Worm (Caenorhabditis elegans) whole organism, young adult: Measurements from ENCODE around the gene F23F1.6.

ENCODE experiments used
- B0019.2 ChIP-seq: fragments of 200-800 bp; sonication (Bioruptor generic); conservative IDR thresholded peaks from 2 replicates; pipeline ENCODE4 v1.3.6; 2022; ENCODE audit warnings: missing genetic modification reagents, missing genetic modification characterization, missing compliant biosample characterization
- B0035.1 ChIP-seq: sonication (generic microtip); optimal IDR thresholded peaks from 2 replicates; lab custom pipeline; 2016; ENCODE audit warnings: missing genetic modification characterization, mild to moderate bottlenecking, missing compliant biosample characterization, missing genotype, missing genetic modification reagents
- B0261.1 ChIP-seq: sonication (generic microtip); optimal IDR thresholded peaks from 2 replicates; lab custom pipeline; 2016; ENCODE audit warnings: mild to moderate bottlenecking, missing genetic modification characterization, moderate library complexity, missing compliant biosample characterization
- F22D6.2 ChIP-seq: sonication (generic microtip); optimal IDR thresholded peaks from 2 replicates; lab custom pipeline; 2016; ENCODE audit warnings: mild to moderate bottlenecking, missing genetic modification characterization, missing compliant biosample characterization
- F37B4.10 ChIP-seq: fragments of 200-800 bp; sonication (Bioruptor generic); IDR thresholded peaks from 2 replicates; pipeline ENCODE4 v1.3.6; 2022; ENCODE audit warnings: missing genetic modification characterization, missing compliant biosample characterization
- F39B2.1 ChIP-seq: fragments of 200-800 bp; sonication (Bioruptor generic); IDR thresholded peaks from 2 replicates; pipeline ENCODE4 v1.3.6; 2022; ENCODE audit warnings: missing genetic modification reagents, missing genetic modification characterization, missing compliant biosample characterization
- F49E8.2 ChIP-seq: sonication (generic microtip); optimal IDR thresholded peaks from 3 replicates; lab custom pipeline; 2017; ENCODE audit warnings: missing genetic modification characterization, mild to moderate bottlenecking, missing compliant biosample characterization, antibody characterized with exemption, moderate library complexity; ENCODE audit not compliant: insufficient read depth
- F52B5.7 ChIP-seq: sonication (generic microtip); optimal IDR thresholded peaks from 2 replicates; lab custom pipeline; 2016; ENCODE audit warnings: mild to moderate bottlenecking, missing genetic modification characterization, missing compliant biosample characterization
- Y53F4B.3 ChIP-seq: fragments of 200-800 bp; sonication (Bioruptor generic); IDR thresholded peaks from 2 replicates; pipeline ENCODE4 v1.3.6; 2022; ENCODE audit warnings: missing genetic modification reagents, missing genetic modification characterization, missing compliant biosample characterization
- Y53G8AR.9 ChIP-seq: fragments of 200-800 bp; sonication (Bioruptor generic); conservative IDR thresholded peaks from 2 replicates; pipeline ENCODE4 v1.3.6; 2022; ENCODE audit warnings: missing genetic modification reagents, missing genetic modification characterization, missing compliant biosample characterization
- Y56A3A.18 ChIP-seq: fragments of 200-800 bp; sonication (Bioruptor generic); IDR thresholded peaks from 2 replicates; pipeline ENCODE4 v1.3.6; 2022; ENCODE audit warnings: missing genetic modification reagents, missing genetic modification characterization, missing compliant biosample characterization
- Y67H2A.10 ChIP-seq: fragments of 200-800 bp; sonication (Bioruptor generic); conservative IDR thresholded peaks from 2 replicates; pipeline ENCODE4 v1.3.6; 2022; ENCODE audit warnings: missing genetic modification reagents, missing genetic modification characterization, missing compliant biosample characterization
- Y95B8A.8 ChIP-seq: fragments of 200-800 bp; sonication (Bioruptor generic); IDR thresholded peaks from 2 replicates; pipeline ENCODE4 v1.3.6; 2022; ENCODE audit warnings: missing genetic modification reagents, missing genetic modification characterization, missing compliant biosample characterization
- ZK185.1 ChIP-seq: sonication (generic microtip); optimal IDR thresholded peaks from 2 replicates; lab custom pipeline; 2016; ENCODE audit warnings: mild to moderate bottlenecking, missing genetic modification characterization, missing compliant biosample characterization; ENCODE audit not compliant: poor library complexity, severe bottlenecking
- ama-1 ChIP-seq, 3 experiments: fragments of 150-350 bp in 1 of 3; sonication (generic microtip) in 2 of 3; optimal IDR thresholded peaks; 2 replicates each; lab custom pipeline; 2014 to 2018; ENCODE audit warnings: missing biosample characterization in 2 of 3, missing genetic modification characterization in 2 of 3, missing genetic modification reagents in 2 of 3
- atf-7 ChIP-seq: sonication (generic microtip); optimal IDR thresholded peaks from 2 replicates; lab custom pipeline; 2017; ENCODE audit warnings: mild to moderate bottlenecking, missing genetic modification characterization, missing compliant biosample characterization
- attf-6 ChIP-seq: fragments of 200-800 bp; sonication (Bioruptor generic); IDR thresholded peaks from 2 replicates; pipeline ENCODE4 v1.3.6; 2022; ENCODE audit warnings: missing genetic modification reagents, missing genetic modification characterization, missing compliant biosample characterization
- ccch-3 ChIP-seq: fragments of 200-800 bp; sonication (Bioruptor generic); optimal IDR thresholded peaks from 2 replicates; lab custom pipeline; 2018; ENCODE audit warnings: mild to moderate bottlenecking, missing genetic modification characterization, missing compliant biosample characterization
- cebp-1 ChIP-seq, 2 experiments: fragments of 200-800 bp in 1 of 2; sonication (Bioruptor generic) in 1 of 2; sonication (generic microtip) in 1 of 2; IDR thresholded peaks in 1 of 2; optimal IDR thresholded peaks in 1 of 2; 2 replicates each; pipeline versions ENCODE4 v1.3.6 to Lab custom; 2017 to 2022; ENCODE audit warnings: missing compliant biosample characterization in 2 of 2, missing genetic modification characterization in 2 of 2, mild to moderate bottlenecking in 1 of 2, missing genetic modification reagents in 1 of 2, moderate library complexity in 1 of 2
- ceh-27 ChIP-seq: fragments of 200-800 bp; sonication (Bioruptor generic); optimal IDR thresholded peaks from 2 replicates; lab custom pipeline; 2018; ENCODE audit warnings: mild to moderate bottlenecking, missing genetic modification characterization, moderate library complexity, missing compliant biosample characterization
- die-1 ChIP-seq: sonication (generic microtip); optimal IDR thresholded peaks from 2 replicates; lab custom pipeline; 2016; ENCODE audit warnings: missing genotype, mild to moderate bottlenecking, missing genetic modification characterization, missing compliant biosample characterization
- him-1 ChIP-seq: sonication (generic microtip); optimal IDR thresholded peaks from 2 replicates; lab custom pipeline; 2016; ENCODE audit warnings: missing genotype, missing genetic modification reagents, missing genetic modification characterization, missing compliant biosample characterization
- hlh-12 ChIP-seq: sonication (generic microtip); optimal IDR thresholded peaks from 2 replicates; lab custom pipeline; 2016; ENCODE audit warnings: missing genetic modification characterization, missing compliant biosample characterization
- hmg-1.2 ChIP-seq: fragments of 200-800 bp; sonication (Bioruptor generic); IDR thresholded peaks from 2 replicates; pipeline ENCODE4 v1.3.6; 2022; ENCODE audit warnings: missing genetic modification reagents, missing genetic modification characterization, missing compliant biosample characterization
- hrde-1 ChIP-seq: sonication (generic microtip); optimal IDR thresholded peaks from 2 replicates; lab custom pipeline; 2016; ENCODE audit warnings: missing genetic modification characterization, mild to moderate bottlenecking, missing compliant biosample characterization, moderate library complexity, missing genotype, missing genetic modification reagents, borderline replicate concordance
- let-526 ChIP-seq: fragments of 200-800 bp; sonication (Bioruptor generic); IDR thresholded peaks from 2 replicates; pipeline ENCODE4 v1.3.6; 2022; ENCODE audit warnings: missing genetic modification reagents, missing genetic modification characterization, missing compliant biosample characterization
- lin-40 ChIP-seq: sonication (generic microtip); optimal IDR thresholded peaks from 2 replicates; lab custom pipeline; 2016; ENCODE audit warnings: missing genetic modification characterization, mild to moderate bottlenecking, missing compliant biosample characterization, missing genotype, missing genetic modification reagents
- lir-1 ChIP-seq: fragments of 200-800 bp; sonication (Bioruptor generic); conservative IDR thresholded peaks from 2 replicates; pipeline ENCODE4 v1.3.6; 2022; ENCODE audit warnings: missing genetic modification reagents, missing genetic modification characterization, missing compliant biosample characterization
- madf-8 ChIP-seq: fragments of 200-800 bp; sonication (Bioruptor generic); conservative IDR thresholded peaks from 2 replicates; pipeline ENCODE4 v1.3.6; 2022; ENCODE audit warnings: missing genetic modification reagents, missing genetic modification characterization, missing compliant biosample characterization
- mcd-1 ChIP-seq: fragments of 200-800 bp; sonication (Bioruptor generic); IDR thresholded peaks from 2 replicates; pipeline ENCODE4 v1.3.6; 2022; ENCODE audit warnings: missing genetic modification reagents, missing genetic modification characterization, missing compliant biosample characterization
- nfya-2 ChIP-seq: fragments of 200-800 bp; sonication (Bioruptor generic); IDR thresholded peaks from 2 replicates; pipeline ENCODE4 v1.3.6; 2022; ENCODE audit warnings: missing genetic modification reagents, missing genetic modification characterization, missing compliant biosample characterization
- nfyb-1 ChIP-seq: fragments of 200-800 bp; sonication (Bioruptor generic); IDR thresholded peaks from 2 replicates; pipeline ENCODE4 v1.3.6; 2022; ENCODE audit warnings: missing genetic modification reagents, missing genetic modification characterization, missing compliant biosample characterization
- nhr-120 ChIP-seq: fragments of 200-800 bp; sonication (Bioruptor generic); IDR thresholded peaks from 2 replicates; pipeline ENCODE4 v1.3.6; 2022; ENCODE audit warnings: missing genetic modification characterization, missing compliant biosample characterization
- nhr-179 ChIP-seq: sonication (generic microtip); optimal IDR thresholded peaks from 2 replicates; lab custom pipeline; 2016; ENCODE audit warnings: mild to moderate bottlenecking, missing genetic modification characterization, missing compliant biosample characterization
- nhr-90 ChIP-seq: sonication (generic microtip); optimal IDR thresholded peaks from 2 replicates; lab custom pipeline; 2016; ENCODE audit warnings: missing genotype, mild to moderate bottlenecking, missing genetic modification characterization, missing compliant biosample characterization
- pbrm-1 ChIP-seq: fragments of 200-800 bp; sonication (Bioruptor generic); IDR thresholded peaks from 2 replicates; pipeline ENCODE4 v1.3.6; 2022; ENCODE audit warnings: missing genetic modification reagents, missing genetic modification characterization, missing compliant biosample characterization
- rcor-1 ChIP-seq: fragments of 200-800 bp; sonication (Bioruptor generic); IDR thresholded peaks from 2 replicates; pipeline ENCODE4 v1.3.6; 2022; ENCODE audit warnings: missing genetic modification reagents, missing genetic modification characterization, missing compliant biosample characterization
- rpc-1 ChIP-seq, 2 experiments: fragments of 150-350 bp in 1 of 2; sonication (generic microtip) in 1 of 2; optimal IDR thresholded peaks; 2 replicates each; lab custom pipeline; 2014 to 2018; ENCODE audit warnings: missing biosample characterization in 1 of 2, missing genetic modification characterization in 1 of 2, missing genetic modification reagents in 1 of 2, missing genotype in 1 of 2
- snpc-1.1 ChIP-seq: sonication (generic microtip); optimal IDR thresholded peaks from 2 replicates; lab custom pipeline; 2017; ENCODE audit warnings: missing genetic modification characterization, mild to moderate bottlenecking, missing compliant biosample characterization, antibody characterized with exemption, moderate library complexity, missing genotype, missing genetic modification reagents; ENCODE audit not compliant: insufficient read depth
- snpc-3.4 ChIP-seq: sonication (generic microtip); optimal IDR thresholded peaks from 2 replicates; lab custom pipeline; 2017; ENCODE audit warnings: missing genetic modification characterization, mild to moderate bottlenecking, missing compliant biosample characterization, antibody characterized with exemption, moderate library complexity, missing genotype, missing genetic modification reagents
- tbx-9 ChIP-seq: sonication (generic microtip); optimal IDR thresholded peaks from 2 replicates; lab custom pipeline; 2016; ENCODE audit warnings: borderline replicate concordance, missing genetic modification characterization, inconsistent platforms, missing compliant biosample characterization
- tlf-1 ChIP-seq: fragments of 200-800 bp; sonication (Bioruptor generic); optimal IDR thresholded peaks from 2 replicates; lab custom pipeline; 2018; ENCODE audit warnings: mild to moderate bottlenecking, missing genetic modification characterization, missing compliant biosample characterization
- unc-130 ChIP-seq: sonication (generic microtip); optimal IDR thresholded peaks from 2 replicates; lab custom pipeline; 2016; ENCODE audit warnings: missing genetic modification reagents, missing genetic modification characterization, missing compliant biosample characterization
- ztf-22 ChIP-seq: fragments of 200-800 bp; sonication (Bioruptor generic); optimal IDR thresholded peaks from 2 replicates; lab custom pipeline; 2018; ENCODE audit warnings: mild to moderate bottlenecking, missing genetic modification characterization, moderate library complexity, missing compliant biosample characterization
- ztf-25 ChIP-seq: fragments of 200-800 bp; sonication (Bioruptor generic); IDR thresholded peaks from 2 replicates; pipeline ENCODE4 v1.3.6; 2022; ENCODE audit warnings: missing genetic modification reagents, missing genetic modification characterization, missing compliant biosample characterization
- ztf-6 ChIP-seq: fragments of 200-800 bp; sonication (Bioruptor generic); IDR thresholded peaks from 2 replicates; pipeline ENCODE4 v1.3.6; 2022; ENCODE audit warnings: missing genetic modification reagents, missing genetic modification characterization, missing compliant biosample characterization

F23F1.6 gene

DNA sequence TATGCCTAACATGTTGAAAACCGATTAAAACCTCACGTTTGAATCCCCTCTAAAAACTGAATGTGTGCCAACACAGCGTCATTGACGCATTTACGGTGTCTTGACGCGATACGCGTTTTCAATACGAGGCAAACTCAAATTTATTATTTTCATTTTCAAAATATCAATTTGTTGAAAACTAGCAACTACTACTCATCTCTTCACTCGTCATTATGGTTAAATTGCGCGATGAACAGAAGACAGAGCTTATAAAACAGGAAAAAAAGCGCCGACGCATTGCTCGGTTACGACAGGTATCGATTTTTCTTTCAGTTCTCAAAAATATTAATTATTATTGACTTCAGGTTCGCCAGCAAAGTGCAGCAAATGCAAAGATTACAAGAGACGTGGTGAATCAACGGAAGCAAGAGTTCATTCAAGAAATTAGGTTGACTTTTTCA is 12.5 kb downstream of the F23F1.6 start, which contains the start of gene enee-1 (continued):
- TF ChIP-seq nfyb-1, result peak; percentile 56; the same call in 1 of the 2 replicates
- peak; percentile 17; the same call in 1 of the 2 replicates for TF ChIP-seq lir-1 (GFP tag; lab: Robert Waterston, UW)
- TF ChIP-seq let-526 (GFP tag; lab: Robert Waterston, UW), result no peak
- peak; percentile 2 for TF ChIP-seq ZK185.1 (tag; lab: Kevin White, UChicago)
- no peak for TF ChIP-seq B0019.2
- TF ChIP-seq Y95B8A.8 (GFP tag; lab: Robert Waterston, UW), result no peak
- TF ChIP-seq rpc-1 (optimal IDR thresholded peaks at IDR 0.05; lab: Kevin White, UChicago), result no peak
- TF ChIP-seq rpc-1 (tag; optimal IDR thresholded peaks at IDR 0.05; lab: Kevin White, UChicago), result no peak
- TF ChIP-seq F52B5.7 (tag; lab: Kevin White, UChicago), result no peak
- TF ChIP-seq hlh-12 (tag; lab: Kevin White, UChicago), result no peak
- TF ChIP-seq tbx-9 (tag; lab: Kevin White, UChicago), result no peak
- TF ChIP-seq B0035.1 (tag; lab: Kevin White, UChicago), result no peak
- peak; percentile 81 for TF ChIP-seq mcd-1 (GFP tag; lab: Robert Waterston, UW)
- TF ChIP-seq tlf-1 (GFP tag; lab: Kevin White, UChicago), result peak; percentile 36
- peak; percentile 30 for TF ChIP-seq ama-1 (optimal IDR thresholded peaks at IDR 0.05; lab: Kevin White, UChicago)
- no peak for TF ChIP-seq ama-1 (GFP tag; optimal IDR thresholded peaks at IDR 0.05; lab: Kevin White, UChicago)
- TF ChIP-seq lin-40 (tag; lab: Kevin White, UChicago), result peak; percentile 82
- TF ChIP-seq ccch-3 (GFP tag; lab: Kevin White, UChicago), result no peak
- TF ChIP-seq unc-130 (GFP tag; lab: Kevin White, UChicago), result no peak
- TF ChIP-seq Y53F4B.3 (GFP tag; lab: Robert Waterston, UW), result no peak
- no peak for TF ChIP-seq cebp-1 (GFP tag; IDR thresholded peaks at IDR 0.05; lab: Robert Waterston, UW)
- peak; percentile 60 for TF ChIP-seq cebp-1 (tag; optimal IDR thresholded peaks at IDR 0.05; lab: Kevin White, UChicago)
- TF ChIP-seq Y67H2A.10, result no peak
- TF ChIP-seq nhr-120 (GFP tag; lab: Robert Waterston, UW), result no peak
- TF ChIP-seq snpc-1.1 (tag; lab: Kevin White, UChicago), result no peak
- TF ChIP-seq nhr-179 (tag; lab: Kevin White, UChicago), result no peak
- peak; percentile 54; the same call in 1 of the 2 replicates for TF ChIP-seq pbrm-1 (GFP tag; lab: Robert Waterston, UW)
- TF ChIP-seq die-1, result no peak
- TF ChIP-seq hrde-1, result no peak
- no peak for TF ChIP-seq him-1 (tag; lab: Kevin White, UChicago)
- no peak for TF ChIP-seq ztf-22 (GFP tag; lab: Kevin White, UChicago)
- TF ChIP-seq ztf-25 (GFP tag; lab: Robert Waterston, UW), result no peak
- TF ChIP-seq F22D6.2 (tag; lab: Kevin White, UChicago), result no peak
- TF ChIP-seq Y53G8AR.9 (GFP tag; lab: Robert Waterston, UW), result peak; percentile 61; the same call in 1 of the 2 replicates
- no peak; the same call in 1 of the 2 replicates for TF ChIP-seq hmg-1.2 (GFP tag; lab: Robert Waterston, UW)
- TF ChIP-seq attf-6 (GFP tag; lab: Robert Waterston, UW), result no peak
- no peak for TF ChIP-seq snpc-3.4
- no peak for TF ChIP-seq madf-8 (GFP tag; lab: Robert Waterston, UW)
- no peak for TF ChIP-seq B0261.1 (tag; lab: Kevin White, UChicago)
- no peak for TF ChIP-seq F37B4.10
- TF ChIP-seq rcor-1, result peak; percentile 52; the same call in 1 of the 2 replicates
- TF ChIP-seq nfya-2 (GFP tag; lab: Robert Waterston, UW), result no peak
- TF ChIP-seq Y56A3A.18, result 0 out of 2 replicates have a peak, but pooled peaks have one; percentile 23
- no peak for TF ChIP-seq F39B2.1
- no peak for TF ChIP-seq ztf-6
- peak; percentile 19 for TF ChIP-seq atf-7
- no peak for TF ChIP-seq ceh-27
- no peak for TF ChIP-seq F49E8.2 (tag; lab: Kevin White, UChicago)
- TF ChIP-seq nhr-90, result no peak
